Worm (Caenorhabditis elegans): ENCODE data around the gene W02H5.8.

The W02H5.8 gene

DNA sequence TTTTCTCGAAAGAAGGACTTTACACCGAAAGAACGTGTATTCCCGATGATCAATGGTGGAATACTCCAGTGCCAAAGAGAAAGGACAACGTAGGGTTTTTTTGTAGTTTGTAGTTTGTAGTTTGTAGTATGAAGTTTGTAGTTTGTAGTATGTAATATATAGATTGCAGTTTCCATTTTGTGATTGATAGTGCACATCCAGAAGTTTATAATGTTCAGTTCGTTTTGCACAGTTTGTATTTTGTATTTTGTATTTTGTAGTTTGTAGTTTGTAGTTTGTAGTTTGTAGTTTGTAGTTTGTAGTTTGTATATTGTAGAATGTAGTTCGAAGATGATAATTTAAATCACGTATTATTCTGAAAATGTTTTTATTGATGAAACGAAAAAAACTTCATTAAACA is 35.0 kb downstream of the W02H5.8 start:
- TF ChIP-seq mdl-1 (tag; optimal IDR thresholded peaks at IDR 0.05) (no peak), efl-1 (optimal IDR thresholded peaks at IDR 0.05) (no peak), efl-1 (GFP tag; optimal IDR thresholded peaks at IDR 0.05 in 1 of 2) (no peak), irx-1 (tag; optimal IDR thresholded peaks at IDR 0.05) (no peak), swsn-7 (tag; optimal IDR thresholded peaks at IDR 0.05) (no peak), lin-39 (tag; optimal IDR thresholded peaks at IDR 0.05) (no peak), tbx-2 (tag; optimal IDR thresholded peaks at IDR 0.05) (no peak), lir-3 (tag; optimal IDR thresholded peaks at IDR 0.05; ENCODE audit: poor library complexity) (no peak), zip-4 (GFP tag; optimal IDR thresholded peaks at IDR 0.05) (no peak), ztf-11 (tag; optimal IDR thresholded peaks at IDR 0.05) (no peak), nhr-84 (tag; optimal IDR thresholded peaks at IDR 0.05) (no peak), nhr-90 (tag; optimal IDR thresholded peaks at IDR 0.05; ENCODE audit: poor library complexity) (no peak), fkh-4 (tag; optimal IDR thresholded peaks at IDR 0.05; ENCODE audit: borderline replicate concordance) (no peak), efl-3 (GFP tag; optimal IDR thresholded peaks at IDR 0.05) (no peak), mef-2 (tag; optimal IDR thresholded peaks at IDR 0.05) (no peak), fkh-10 (GFP tag; optimal IDR thresholded peaks at IDR 0.05) (no peak), unc-86 (tag; optimal IDR thresholded peaks at IDR 0.05) (no peak), pag-3 (tag; optimal IDR thresholded peaks at IDR 0.05; ENCODE audit: borderline replicate concordance, insufficient read depth) (no peak), sptf-1 (tag; optimal IDR thresholded peaks at IDR 0.05) (no peak), elt-3 (tag; optimal IDR thresholded peaks at IDR 0.05) (no peak)

DNA sequence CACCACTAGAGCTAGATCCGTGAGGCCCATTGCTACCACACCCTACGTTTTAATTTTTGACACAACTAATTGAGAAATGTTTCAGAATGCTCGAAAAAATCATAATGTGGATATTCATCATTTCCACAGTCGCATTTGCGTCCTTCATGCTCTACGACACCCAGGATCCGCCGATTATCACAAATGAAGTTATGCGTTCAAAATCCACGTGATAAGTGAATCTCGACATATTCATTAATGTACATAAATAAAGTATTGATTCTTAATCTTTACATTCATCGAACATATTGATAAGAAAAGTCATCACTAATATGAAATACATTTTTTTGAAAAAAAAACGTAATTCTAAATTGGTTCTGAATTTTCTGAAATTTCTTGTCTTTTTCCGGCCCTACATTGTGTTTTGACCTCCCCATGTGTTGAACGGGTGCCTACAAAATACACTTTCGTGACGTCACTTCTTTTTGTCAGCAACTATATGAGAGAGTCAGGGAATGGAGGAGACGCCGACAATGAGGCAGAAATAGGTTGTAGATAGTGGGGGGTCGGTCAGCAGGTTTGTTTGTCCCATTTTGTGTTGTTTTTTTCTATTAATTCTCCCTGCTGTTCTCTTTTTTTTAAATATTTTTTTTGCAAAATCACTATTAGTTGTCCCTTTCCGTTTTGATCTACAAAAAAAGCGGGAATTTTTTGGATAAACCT is 37.3 kb downstream of the W02H5.8 start, which contains the start of gene F53E10.1:
TSS of gene F53E10.1 (plus strand) at position 325 of the 702 bp plus-strand sequence.
- TF ChIP-seq ceh-82 (tag; optimal IDR thresholded peaks at IDR 0.05) = no peak
- no peak for TF ChIP-seq jun-1 (tag; optimal IDR thresholded peaks at IDR 0.05)
- TF ChIP-seq ceh-8 (GFP tag; optimal IDR thresholded peaks at IDR 0.05) = no peak
- TF ChIP-seq nhr-47 (tag; optimal IDR thresholded peaks at IDR 0.05) = no peak
- peak; percentile 26 for TF ChIP-seq elt-2 (tag; optimal IDR thresholded peaks at IDR 0.05)
- no peak for TF ChIP-seq ceh-90 (tag; optimal IDR thresholded peaks at IDR 0.05)
- no peak for TF ChIP-seq C04F5.9 (tag; optimal IDR thresholded peaks at IDR 0.05)
- no peak for TF ChIP-seq nhr-237 (tag; optimal IDR thresholded peaks at IDR 0.05)
- TF ChIP-seq hlh-17 (GFP tag; optimal IDR thresholded peaks at IDR 0.05; ENCODE audit: borderline replicate concordance) = no peak
- TF ChIP-seq nhr-71 (tag; optimal IDR thresholded peaks at IDR 0.05) = peak; percentile 95
- peak; percentile 58 for TF ChIP-seq rnt-1 (tag; optimal IDR thresholded peaks at IDR 0.05)
- no peak for TF ChIP-seq hpl-2 (GFP tag; optimal IDR thresholded peaks at IDR 0.05)
- no peak for TF ChIP-seq sox-4 (tag; optimal IDR thresholded peaks at IDR 0.05)
- TF ChIP-seq egl-27 (tag; optimal IDR thresholded peaks at IDR 0.05) = no peak
- TF ChIP-seq snu-23 (GFP tag; optimal IDR thresholded peaks at IDR 0.05) = peak; percentile 80
- TF ChIP-seq ztf-4 (tag; optimal IDR thresholded peaks at IDR 0.05) = no peak
- TF ChIP-seq zip-4 (GFP tag; optimal IDR thresholded peaks at IDR 0.05) = no peak
- TF ChIP-seq mab-9 (GFP tag; IDR thresholded peaks at IDR 0.05) = no peak
- no peak for TF ChIP-seq egl-13 (tag; optimal IDR thresholded peaks at IDR 0.05)
- TF ChIP-seq sup-37 (GFP tag; optimal IDR thresholded peaks at IDR 0.05) = no peak
- no peak for TF ChIP-seq mef-2 (tag; optimal IDR thresholded peaks at IDR 0.05)
- no peak for TF ChIP-seq unc-62 (GFP tag; optimal IDR thresholded peaks at IDR 0.05)
- no peak for TF ChIP-seq ces-1 (GFP tag; optimal IDR thresholded peaks at IDR 0.05)
- TF ChIP-seq swsn-7 (tag; optimal IDR thresholded peaks at IDR 0.05) = peak; percentile 33
- no peak for TF ChIP-seq fkh-4 (tag; optimal IDR thresholded peaks at IDR 0.05; ENCODE audit: borderline replicate concordance)
- TF ChIP-seq unc-98 (GFP tag; IDR thresholded peaks at IDR 0.05) = no peak
- peak; percentile 3 for TF ChIP-seq F16B12.6 (tag; optimal IDR thresholded peaks at IDR 0.05)
- TF ChIP-seq blmp-1 (tag; optimal IDR thresholded peaks at IDR 0.05) = peak; percentile 59
- peak; percentile 38 to 69 for TF ChIP-seq lin-35 (GFP tag; optimal IDR thresholded peaks at IDR 0.05)
- TF ChIP-seq nhr-84 (tag; optimal IDR thresholded peaks at IDR 0.05) = no peak
- TF ChIP-seq skn-1 (tag; optimal IDR thresholded peaks at IDR 0.05) = peak; percentile 75
- TF ChIP-seq lin-14 (GFP tag; optimal IDR thresholded peaks at IDR 0.05) = peak; percentile 82
- no peak for TF ChIP-seq aly-2 (tag; optimal IDR thresholded peaks at IDR 0.05)
- no peak for TF ChIP-seq sptf-1 (tag; optimal IDR thresholded peaks at IDR 0.05)
- peak; percentile 20 for TF ChIP-seq unc-130 (tag; optimal IDR thresholded peaks at IDR 0.05)
- no peak for TF ChIP-seq nhr-76 (tag; optimal IDR thresholded peaks at IDR 0.05)
